Worm (Caenorhabditis elegans): Measurements from ENCODE around the gene C47G2.3.

ce11 chrII:11247414-11247813, 42.5 kb downstream of the C47G2.3 start, which contains the start of gene T06D8.10:
- TF ChIP-seq ztf-28 (GFP tag; IDR thresholded peaks at IDR 0.05) (no peak), egrh-3 (GFP tag; IDR thresholded peaks at IDR 0.05) (no peak)

Data from whole organism, young adult.